Fruit fly (Drosophila melanogaster) S2 (cell line): ENCODE data around the gene sra.

Experiments
- CG8478 ChIP-seq: fragments of >200 bp; optimal IDR thresholded peaks from 2 replicates; lab custom pipeline; 2018
- CTCF ChIP-seq, 2 experiments: fragments of >200 bp; optimal IDR thresholded peaks; 2 replicates each; lab custom pipeline; 2018

Gene sra

DNA sequence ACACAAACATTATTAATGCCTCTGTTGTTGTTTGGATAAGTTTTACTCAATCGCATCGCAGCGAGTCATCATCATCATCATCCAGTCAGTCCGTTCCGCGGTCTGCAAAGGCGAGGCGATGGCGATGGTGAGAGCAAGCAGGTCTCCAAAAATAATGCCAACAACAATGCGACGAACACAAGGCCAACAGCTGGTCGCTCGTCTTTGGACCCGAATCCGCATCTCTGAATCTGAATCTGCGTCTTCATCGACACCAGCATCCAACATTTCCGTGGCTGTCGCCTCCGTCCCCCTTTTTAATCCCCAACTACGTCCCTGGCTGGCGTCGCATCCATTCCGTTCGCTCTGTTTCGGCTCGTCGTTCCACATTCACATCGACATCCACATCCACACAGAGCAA, 47.5 kb downstream of the sra start:
- TF ChIP-seq CG8478 (lab: Kevin White, UChicago) = no peak
- TF ChIP-seq CTCF (optimal IDR thresholded peaks at IDR 0.05; lab: Kevin White, UChicago) = no peak

DNA sequence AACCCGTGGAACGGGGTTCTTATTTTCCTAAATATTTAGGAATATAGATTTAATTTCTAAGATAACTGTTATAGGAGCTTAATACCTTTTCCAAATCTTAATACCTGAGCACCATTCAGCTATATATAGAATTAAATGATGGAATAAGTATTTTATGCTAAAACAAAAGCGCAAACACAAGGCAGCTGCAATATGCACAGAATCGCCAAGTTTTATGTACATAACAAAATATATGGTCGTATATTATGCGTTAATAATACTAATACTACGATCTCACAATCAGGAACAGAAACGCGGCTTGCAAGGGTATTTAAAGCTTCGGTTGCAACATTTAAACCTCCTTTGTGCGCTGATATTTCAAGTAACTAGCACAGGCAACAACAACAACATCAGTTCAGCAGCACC, 47.9 kb downstream of the sra start:
- TF ChIP-seq CTCF (optimal IDR thresholded peaks at IDR 0.05; lab: Kevin White, UChicago) = no peak
- TF ChIP-seq CG8478 (lab: Kevin White, UChicago) = no peak

DNA sequence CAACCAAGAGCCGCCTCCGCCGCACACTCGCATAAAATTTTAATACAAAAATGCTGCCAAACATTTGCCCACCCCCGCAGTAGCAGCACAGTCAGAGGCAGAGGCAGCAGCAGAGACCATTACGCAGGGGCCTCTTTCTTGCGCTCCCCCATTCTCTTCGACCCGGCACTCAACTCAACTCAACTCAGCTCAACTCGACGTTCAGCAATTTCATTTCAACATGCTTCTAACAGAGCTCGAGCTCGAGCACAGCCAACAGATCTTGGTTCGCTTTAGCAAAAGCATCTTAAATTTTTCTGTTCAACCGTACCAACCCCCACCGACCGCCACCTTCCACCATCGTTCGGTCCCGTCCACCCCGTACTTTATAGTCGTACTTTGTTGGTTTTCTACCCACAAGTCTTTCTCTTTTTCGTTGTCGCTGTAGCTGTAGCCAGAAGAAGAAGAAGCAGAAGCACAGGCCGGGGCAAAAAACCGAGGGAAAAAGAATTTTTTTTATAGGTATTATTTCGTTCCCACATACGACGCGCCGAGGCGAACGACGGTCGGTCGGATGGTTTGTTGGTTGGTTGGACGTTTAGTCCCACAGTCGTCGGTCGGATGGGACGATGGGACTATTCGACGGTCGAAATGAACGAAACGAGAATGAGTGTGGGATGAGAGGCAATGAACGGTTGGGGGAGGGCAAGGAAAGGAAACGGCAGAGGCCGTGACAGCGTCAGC, 48.6 kb downstream of the sra start:
- TF ChIP-seq CTCF (optimal IDR thresholded peaks at IDR 0.05; lab: Kevin White, UChicago) = no peak
- no peak for TF ChIP-seq CG8478 (lab: Kevin White, UChicago)

DNA sequence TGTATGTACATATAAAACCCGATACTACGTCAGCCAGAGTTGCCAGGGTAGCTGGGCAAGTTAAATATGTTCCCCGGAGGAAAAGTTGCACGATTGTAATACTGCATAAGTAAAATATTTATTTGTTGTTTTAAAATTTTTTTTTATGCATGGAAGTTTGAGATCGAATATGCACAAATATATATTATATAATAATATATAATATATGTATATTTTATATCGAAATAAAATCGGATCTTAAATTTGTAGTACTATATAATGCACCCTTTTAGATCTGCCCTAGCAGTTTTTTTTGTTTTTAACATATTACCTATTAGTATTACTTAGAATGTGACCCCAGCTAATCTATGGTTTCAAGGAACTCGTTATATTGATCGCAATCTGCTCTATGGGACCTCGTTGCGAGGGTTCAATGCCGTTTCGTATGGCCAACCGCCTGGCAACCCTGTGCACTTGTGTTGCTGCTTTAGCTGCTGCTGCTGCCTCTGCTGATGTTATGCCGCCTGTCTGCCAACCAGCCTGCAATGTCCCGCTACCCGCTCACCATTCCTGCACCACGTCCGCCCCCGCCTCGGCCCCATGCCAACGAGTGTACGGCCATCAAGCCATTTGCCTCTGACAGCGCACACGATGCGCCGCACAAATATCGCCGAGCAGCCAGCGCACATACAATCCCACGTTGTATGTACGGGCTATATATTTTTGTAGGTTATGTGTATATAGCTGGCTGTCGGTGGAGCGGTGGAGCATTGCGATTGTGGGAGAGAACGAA, 49.3 kb downstream of the sra start:
- TF ChIP-seq CG8478 (lab: Kevin White, UChicago) = no peak
- TF ChIP-seq CTCF (optimal IDR thresholded peaks at IDR 0.05; lab: Kevin White, UChicago) = no peak

DNA sequence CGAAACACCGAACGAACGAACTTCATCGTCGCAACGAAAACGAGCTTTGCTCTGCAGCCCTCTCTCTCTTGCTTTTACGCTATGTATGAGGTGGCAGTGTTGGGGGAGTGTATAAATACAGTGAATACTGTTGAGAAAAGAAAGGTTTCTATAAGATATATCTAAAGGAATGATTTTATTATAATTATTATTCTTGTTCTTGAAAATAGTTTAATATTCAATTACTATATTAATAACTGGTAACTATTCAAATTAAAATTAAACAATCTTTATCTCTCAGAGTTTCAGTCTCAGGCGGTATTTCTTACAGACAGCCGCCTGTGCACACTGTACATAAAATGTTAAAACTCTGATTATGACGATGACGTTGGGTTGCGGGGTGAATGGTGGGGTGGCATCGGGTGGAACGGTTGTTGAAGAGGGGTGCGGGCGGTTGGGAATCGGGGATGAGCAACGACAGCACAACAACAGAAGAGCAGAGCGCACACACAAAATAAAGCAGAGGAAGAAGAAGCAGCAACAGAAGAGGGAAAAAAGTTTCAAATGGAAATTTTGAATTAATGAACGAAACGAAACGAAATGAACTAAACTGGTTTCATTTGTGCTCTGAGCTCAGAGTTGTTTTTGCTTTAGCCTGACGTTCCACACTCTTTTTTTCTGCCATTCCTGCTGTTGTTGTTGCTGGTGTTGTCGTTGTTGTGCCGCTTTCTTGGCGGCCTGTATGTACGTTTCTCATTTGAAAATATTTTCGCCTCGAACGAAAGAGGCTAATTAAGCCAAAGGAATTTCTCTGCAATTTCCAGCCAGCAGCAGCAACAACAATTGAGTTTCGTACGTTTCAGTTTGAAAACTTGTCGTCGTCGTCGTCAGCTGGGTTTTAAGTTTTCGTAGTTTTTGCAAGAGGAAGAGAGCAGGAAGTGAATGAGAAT, 50.2 kb downstream of the sra start:
- TF ChIP-seq CG8478 (lab: Kevin White, UChicago) (no peak), CTCF (optimal IDR thresholded peaks at IDR 0.05; lab: Kevin White, UChicago) (peak in 1 of 2 experiments; percentile 2)

DNA sequence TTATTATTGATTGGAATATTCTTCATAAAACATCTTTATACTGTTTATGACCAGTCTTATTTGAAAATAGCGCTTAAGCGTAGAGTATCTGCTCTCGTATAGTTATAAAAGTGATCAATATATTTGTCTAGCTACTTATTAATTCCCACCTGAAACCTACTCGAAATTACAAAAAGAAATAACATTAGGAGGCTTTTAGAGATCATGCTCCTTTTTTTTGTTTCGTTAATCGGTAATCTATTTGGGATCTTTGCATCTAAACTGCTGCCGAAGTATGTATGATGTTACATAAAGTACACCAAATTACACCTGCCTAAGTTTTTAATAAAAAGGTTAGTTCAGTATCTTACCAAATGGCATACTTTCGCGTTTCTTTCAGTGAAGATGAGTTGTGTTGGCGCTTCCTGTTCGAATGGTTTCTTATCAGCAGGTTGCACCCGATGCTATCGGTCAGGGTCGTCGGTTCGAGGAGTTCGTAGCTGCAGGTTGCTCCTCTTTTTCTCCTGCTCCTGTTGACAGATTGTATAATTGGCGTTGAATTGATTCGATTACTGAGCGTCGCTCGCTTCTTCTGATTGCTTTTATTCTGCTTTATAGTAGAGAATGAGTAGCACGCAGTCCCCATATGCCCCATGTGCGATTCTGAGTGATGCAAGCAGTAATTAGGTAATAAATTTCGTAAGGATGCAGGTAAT, 51.4 kb downstream of the sra start:
- TF ChIP-seq CTCF (optimal IDR thresholded peaks at IDR 0.05; lab: Kevin White, UChicago) (no peak), CG8478 (lab: Kevin White, UChicago) (no peak)

DNA sequence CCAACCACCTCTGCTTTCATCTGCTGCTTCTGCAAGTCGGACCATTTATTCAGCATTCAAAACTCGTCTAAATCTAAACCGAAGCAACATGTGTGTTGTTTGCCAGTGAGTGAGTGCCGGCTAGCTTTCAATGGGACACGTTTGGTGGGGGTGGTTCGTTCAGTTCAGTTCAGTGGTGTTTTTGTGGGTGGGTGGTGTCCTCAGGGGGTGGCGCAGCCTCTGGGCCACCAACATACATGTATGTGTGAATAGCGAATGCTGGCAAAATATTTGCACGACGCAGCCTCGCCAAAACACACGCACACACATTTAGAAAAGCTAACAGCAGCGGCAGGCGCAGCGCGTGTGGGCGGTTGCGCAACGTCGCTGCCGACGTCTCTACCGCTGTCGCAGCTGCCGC, 52.5 kb downstream of the sra start:
- no peak for TF ChIP-seq CTCF (optimal IDR thresholded peaks at IDR 0.05; lab: Kevin White, UChicago)
- no peak for TF ChIP-seq CG8478 (lab: Kevin White, UChicago)

DNA sequence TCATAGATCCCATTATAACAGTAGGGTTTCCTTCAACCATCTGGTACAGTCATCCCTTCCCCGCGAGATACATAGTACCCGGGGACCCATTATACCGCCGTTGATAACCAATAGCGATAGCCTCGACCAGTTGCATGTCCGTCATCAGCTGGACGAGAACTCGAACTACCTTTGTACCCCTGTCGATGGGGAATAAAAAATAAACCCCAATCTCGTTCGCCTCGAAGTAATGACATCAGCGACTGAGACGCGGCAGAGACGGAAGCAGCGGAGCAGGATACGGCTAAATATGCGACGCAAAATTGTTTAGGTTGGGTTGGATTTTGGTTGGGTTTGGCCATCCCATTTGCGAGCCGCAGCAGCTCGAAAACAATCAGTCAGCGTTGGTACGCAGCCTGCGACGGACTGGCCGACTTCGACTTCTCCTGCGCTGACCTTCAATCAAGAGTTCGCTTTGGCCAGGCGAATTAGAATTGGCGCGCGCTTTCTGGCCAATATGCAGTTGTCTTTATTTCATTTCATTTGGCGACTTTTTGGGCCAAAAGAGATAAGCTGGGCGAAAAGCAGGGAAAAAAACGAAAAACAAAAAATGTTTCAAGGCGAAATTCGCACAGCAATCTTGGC, 53.8 kb downstream of the sra start:
- TF ChIP-seq CTCF (optimal IDR thresholded peaks at IDR 0.05; lab: Kevin White, UChicago) (no peak), CG8478 (lab: Kevin White, UChicago) (no peak)

DNA sequence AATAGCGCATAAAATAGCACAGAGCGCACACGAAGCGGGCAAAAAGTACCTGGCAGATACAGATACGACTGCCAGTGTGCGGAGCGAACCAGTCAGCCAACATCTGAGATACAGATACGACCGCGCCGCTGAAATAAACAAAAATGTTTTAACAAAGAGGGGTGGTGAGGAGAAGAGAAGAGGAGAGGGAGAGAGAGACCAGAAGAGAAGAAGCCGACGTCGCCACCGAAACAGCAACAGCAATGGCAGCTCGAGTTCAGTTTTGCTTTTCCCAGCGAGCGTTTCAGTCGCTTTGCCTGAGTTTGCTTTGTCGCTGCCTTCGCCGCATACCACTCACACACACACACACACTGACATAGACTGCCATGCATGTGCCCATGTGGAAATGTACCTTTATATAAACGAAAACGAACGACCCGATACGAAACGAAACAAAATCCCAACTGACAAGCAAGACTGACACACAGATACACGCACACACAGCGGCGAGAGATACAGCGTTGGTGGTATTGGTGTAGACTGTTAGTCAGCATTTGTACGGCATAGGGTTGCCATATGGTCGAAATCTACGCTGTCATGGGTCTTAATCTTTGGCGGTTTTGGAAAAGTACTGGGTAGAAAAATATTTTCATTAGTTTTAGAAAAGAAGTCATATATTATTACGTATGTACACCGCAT, 54.4 kb downstream of the sra start:
- TF ChIP-seq CG8478 (lab: Kevin White, UChicago) (no peak), CTCF (optimal IDR thresholded peaks at IDR 0.05; lab: Kevin White, UChicago) (peak in 1 of 2 experiments; percentile 2)

DNA sequence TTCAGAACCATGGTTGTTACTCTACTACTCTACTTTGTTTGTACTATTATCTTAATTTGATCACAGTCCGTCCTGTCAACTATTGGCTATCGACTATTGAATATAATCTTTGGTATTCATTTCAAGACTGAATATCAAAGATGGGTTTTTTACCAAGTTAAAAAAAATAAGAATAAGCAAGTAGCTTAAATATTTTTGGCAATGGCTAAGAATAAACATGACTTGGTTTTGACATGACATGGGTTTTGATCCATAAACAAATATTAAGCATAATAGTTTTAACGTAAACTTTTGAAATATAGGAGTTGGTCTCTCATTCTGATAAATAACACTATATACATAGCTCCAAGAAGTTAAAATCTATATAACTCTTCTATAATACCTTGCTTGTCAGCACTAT, 55.0 kb downstream of the sra start:
- TF ChIP-seq CTCF (optimal IDR thresholded peaks at IDR 0.05; lab: Kevin White, UChicago) (no peak), CG8478 (lab: Kevin White, UChicago) (no peak)

DNA sequence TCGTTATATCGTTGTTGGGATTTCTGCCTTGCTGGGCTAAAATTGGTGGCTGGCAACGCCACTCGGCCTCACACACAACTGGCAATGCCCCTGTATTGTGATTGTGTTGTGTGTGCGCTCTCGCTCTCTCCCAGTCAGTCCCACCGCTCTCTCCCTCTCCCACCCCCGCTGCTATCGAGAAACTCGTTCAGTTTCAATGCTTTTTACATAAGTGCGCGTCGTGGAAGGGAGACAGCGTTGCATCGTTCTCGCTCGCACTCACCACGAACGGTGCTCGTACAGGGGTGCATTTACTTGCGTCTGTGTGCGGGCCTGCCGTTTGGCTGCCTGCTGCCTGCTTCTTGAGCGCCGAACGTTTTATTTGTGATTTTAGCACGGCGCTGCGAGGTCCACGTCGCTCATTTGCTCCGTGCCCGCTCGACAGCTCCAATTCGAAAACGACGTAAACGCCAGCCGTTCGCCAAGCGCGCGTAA, 55.7 kb downstream of the sra start:
- TF ChIP-seq CG8478 (lab: Kevin White, UChicago) (no peak), CTCF (optimal IDR thresholded peaks at IDR 0.05; lab: Kevin White, UChicago) (peak; percentile 21 to 37)

DNA sequence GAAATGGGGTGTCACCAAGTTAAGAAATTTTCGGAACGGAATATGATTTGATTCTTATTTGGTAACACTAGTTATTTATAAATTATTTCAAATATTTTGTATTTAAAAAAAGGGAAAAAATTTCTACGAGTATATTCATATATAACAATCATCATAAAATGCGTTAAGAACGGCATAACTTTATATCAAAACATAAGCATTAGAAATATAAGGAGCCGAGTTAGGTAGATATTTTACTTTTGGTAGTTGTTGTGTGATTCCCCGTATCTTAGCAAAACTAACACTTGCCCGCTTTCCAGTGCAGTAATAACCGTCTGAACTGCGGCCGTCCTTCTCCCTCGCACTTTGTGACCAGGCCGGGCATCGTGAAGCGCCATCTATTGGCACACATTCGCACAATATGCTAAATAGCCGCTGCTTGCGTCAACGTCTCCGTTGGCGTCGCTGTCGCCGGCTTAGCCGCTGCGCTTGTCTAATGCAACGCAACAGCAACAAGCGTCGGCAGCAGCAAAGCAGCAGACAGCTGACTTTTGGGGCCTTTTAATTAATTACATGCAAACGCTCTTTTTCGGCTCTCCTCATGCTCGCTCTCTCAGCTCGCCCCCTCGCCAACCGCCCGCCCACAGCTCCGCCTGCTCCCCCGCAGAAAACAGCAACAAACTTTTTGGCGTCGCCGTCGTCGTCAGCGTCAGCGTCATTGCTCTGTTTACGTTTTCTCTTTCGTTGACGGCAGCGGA, 57.6 kb downstream of the sra start:
- no peak for TF ChIP-seq CG8478 (lab: Kevin White, UChicago)
- peak; percentile 80 to 83 for TF ChIP-seq CTCF (optimal IDR thresholded peaks at IDR 0.05; lab: Kevin White, UChicago)
